Worm (Caenorhabditis elegans) whole organism, early embryonic: ENCODE measurements around the gene T13F2.6.

Source experiments
- B0310.2 ChIP-seq: sonication (generic microtip); optimal IDR thresholded peaks from 2 replicates; lab custom pipeline; 2016; ENCODE audit warnings: mild to moderate bottlenecking, missing genetic modification characterization, missing compliant biosample characterization
- F13C5.2 ChIP-seq: sonication (generic microtip); optimal IDR thresholded peaks from 2 replicates; lab custom pipeline; 2017; ENCODE audit warnings: mild to moderate bottlenecking, missing genetic modification characterization, inconsistent platforms, missing compliant biosample characterization
- aly-1 ChIP-seq: sonication (generic microtip); optimal IDR thresholded peaks from 2 replicates; lab custom pipeline; 2016; ENCODE audit warnings: missing genetic modification characterization, missing compliant biosample characterization
- ama-1 ChIP-seq: fragments of 150-350 bp; optimal IDR thresholded peaks from 2 replicates; lab custom pipeline; 2014
- ceh-13 ChIP-seq: fragments of 200-800 bp; sonication (Bioruptor generic); optimal IDR thresholded peaks from 2 replicates; lab custom pipeline; 2018; ENCODE audit warnings: mild to moderate bottlenecking, missing genetic modification characterization, missing compliant biosample characterization
- ceh-36 ChIP-seq: sonication (generic microtip); optimal IDR thresholded peaks from 2 replicates; lab custom pipeline; 2016; ENCODE audit warnings: missing genetic modification characterization, inconsistent platforms, missing compliant biosample characterization
- ets-7 ChIP-seq: sonication (generic microtip); optimal IDR thresholded peaks from 2 replicates; lab custom pipeline; 2016; ENCODE audit warnings: missing genotype, missing genetic modification characterization, missing compliant biosample characterization
- flt-1 ChIP-seq: fragments of 200-800 bp; sonication (Bioruptor generic); IDR thresholded peaks from 2 replicates; pipeline ENCODE4 v1.3.6; 2022; ENCODE audit warnings: missing genetic modification characterization, missing compliant biosample characterization
- hmbx-1 ChIP-seq: sonication (generic microtip); optimal IDR thresholded peaks from 2 replicates; lab custom pipeline; 2016; ENCODE audit warnings: mild to moderate bottlenecking, missing genetic modification characterization, missing compliant biosample characterization
- hmg-4 ChIP-seq: fragments of 200-800 bp; sonication (Bioruptor generic); optimal IDR thresholded peaks from 2 replicates; lab custom pipeline; 2018; ENCODE audit warnings: mild to moderate bottlenecking, missing genetic modification characterization, missing compliant biosample characterization
- hnd-1 ChIP-seq: sonication (generic microtip); optimal IDR thresholded peaks from 2 replicates; lab custom pipeline; 2016; ENCODE audit warnings: missing genetic modification characterization, missing compliant biosample characterization
- pes-1 ChIP-seq: fragments of 200-800 bp; sonication (Bioruptor generic); IDR thresholded peaks from 2 replicates; pipeline ENCODE4 v1.3.6; 2022; ENCODE audit warnings: missing genetic modification reagents, missing genetic modification characterization, missing compliant biosample characterization
- scrt-1 ChIP-seq: fragments of 200-800 bp; sonication (Bioruptor generic); IDR thresholded peaks from 2 replicates; pipeline ENCODE4 v1.3.6; 2022; ENCODE audit warnings: missing genetic modification characterization, missing compliant biosample characterization
- sea-1 ChIP-seq: fragments of 200-800 bp; sonication (Bioruptor generic); conservative IDR thresholded peaks from 2 replicates; pipeline ENCODE4 v1.3.6; 2022; ENCODE audit warnings: missing genetic modification characterization, missing compliant biosample characterization
- tbx-11 ChIP-seq: fragments of 200-800 bp; sonication (Bioruptor generic); IDR thresholded peaks from 2 replicates; pipeline ENCODE4 v1.3.6; 2022; ENCODE audit warnings: missing genetic modification characterization, missing compliant biosample characterization
- tbx-37 ChIP-seq: fragments of 200-800 bp; sonication (Bioruptor generic); conservative IDR thresholded peaks from 2 replicates; pipeline ENCODE4 v1.3.6; 2022; ENCODE audit warnings: missing genetic modification reagents, missing genetic modification characterization, missing compliant biosample characterization
- tra-4 ChIP-seq: sonication (generic microtip); optimal IDR thresholded peaks from 2 replicates; lab custom pipeline; 2017; ENCODE audit warnings: missing genetic modification characterization, missing compliant biosample characterization

T13F2.6 gene

DNA sequence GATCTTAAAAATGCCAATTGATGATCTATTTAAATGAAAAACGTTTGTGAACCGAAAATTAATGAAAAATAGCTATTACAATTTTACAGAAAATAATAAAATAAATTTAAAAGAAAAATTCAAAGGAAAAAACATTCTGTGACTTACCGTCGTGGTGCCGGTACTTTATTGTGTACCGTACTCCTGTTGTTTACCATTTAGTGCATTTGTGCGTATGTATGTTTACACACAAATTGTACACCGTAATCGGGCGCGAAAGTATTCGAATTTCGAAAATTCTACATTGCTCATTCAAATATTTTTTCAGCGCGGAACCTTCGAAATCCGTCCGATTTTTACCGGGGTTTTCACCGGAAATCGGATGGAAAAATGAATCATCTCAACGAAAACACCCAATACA, at the start of gene T13F2.6:
Gene T13F2.6, plus strand, starts transcription at position 306 of the 400 bp plus-strand sequence.
- TF ChIP-seq hmg-4 (GFP tag; lab: Kevin White, UChicago), result no peak
- TF ChIP-seq aly-1 (tag; lab: Kevin White, UChicago), result no peak
- TF ChIP-seq ceh-13 (GFP tag; lab: Kevin White, UChicago), result no peak
- no peak for TF ChIP-seq ceh-36 (tag; lab: Kevin White, UChicago)
- TF ChIP-seq tbx-11 (GFP tag; lab: Robert Waterston, UW), result no peak
- no peak for TF ChIP-seq ama-1 (lab: Kevin White, UChicago)
- TF ChIP-seq scrt-1 (GFP tag; lab: Robert Waterston, UW), result no peak
- no peak for TF ChIP-seq ets-7 (tag; lab: Kevin White, UChicago)
- TF ChIP-seq hmbx-1, result no peak
- no peak for TF ChIP-seq hnd-1 (tag; lab: Kevin White, UChicago)
- no peak for TF ChIP-seq F13C5.2 (tag; lab: Kevin White, UChicago)
- TF ChIP-seq tra-4 (tag; lab: Kevin White, UChicago), result no peak
- no peak for TF ChIP-seq pes-1 (GFP tag; lab: Robert Waterston, UW)
- no peak for TF ChIP-seq flt-1 (GFP tag; lab: Robert Waterston, UW)
- no peak for TF ChIP-seq tbx-37 (GFP tag; lab: Robert Waterston, UW)

ce11 chrIV:9728376-9728775, 49.7 kb upstream of the T13F2.6 start, which contains the start of gene nhr-100:
nhr-100 (plus strand) TSS chrIV:9728676.
- no peak for TF ChIP-seq ama-1 (lab: Kevin White, UChicago)
- TF ChIP-seq hmbx-1, result no peak
- TF ChIP-seq pes-1 (GFP tag; lab: Robert Waterston, UW), result no peak
- no peak for TF ChIP-seq B0310.2 (tag; lab: Kevin White, UChicago)
- no peak for TF ChIP-seq ets-7 (tag; lab: Kevin White, UChicago)
- no peak for TF ChIP-seq tbx-11 (GFP tag; lab: Robert Waterston, UW)
- no peak for TF ChIP-seq scrt-1 (GFP tag; lab: Robert Waterston, UW)
- no peak for TF ChIP-seq aly-1 (tag; lab: Kevin White, UChicago)
- TF ChIP-seq ceh-13 (GFP tag; lab: Kevin White, UChicago), result no peak
- TF ChIP-seq sea-1 (GFP tag; lab: Robert Waterston, UW), result no peak
- TF ChIP-seq hnd-1 (tag; lab: Kevin White, UChicago), result no peak
- TF ChIP-seq tra-4 (tag; lab: Kevin White, UChicago), result no peak
- TF ChIP-seq flt-1 (GFP tag; lab: Robert Waterston, UW), result no peak
- no peak for TF ChIP-seq hmg-4 (GFP tag; lab: Kevin White, UChicago)
- no peak for TF ChIP-seq tbx-37 (GFP tag; lab: Robert Waterston, UW)
- no peak for TF ChIP-seq ceh-36 (tag; lab: Kevin White, UChicago)
- TF ChIP-seq F13C5.2 (tag; lab: Kevin White, UChicago), result no peak

DNA sequence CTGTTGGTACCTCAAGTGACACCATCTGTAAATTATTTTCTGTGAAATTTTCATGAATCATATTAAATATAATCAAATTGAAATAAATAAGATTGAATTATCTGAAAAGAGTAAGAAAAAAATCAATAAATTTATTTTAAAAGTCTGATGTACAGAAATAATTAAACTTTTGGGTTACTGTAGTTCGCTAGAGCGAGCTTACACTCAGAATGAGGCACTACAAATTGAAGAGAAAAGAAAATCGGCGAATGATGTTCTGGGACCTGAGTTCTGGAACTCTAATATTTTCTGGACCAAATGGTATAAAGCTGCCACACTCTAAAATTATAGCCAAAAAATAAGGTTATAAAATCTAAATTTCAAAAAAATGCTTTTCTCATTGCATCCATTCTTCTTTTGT, 44.2 kb upstream of the T13F2.6 start:
- no peak for TF ChIP-seq F13C5.2 (tag; lab: Kevin White, UChicago)
- TF ChIP-seq ama-1 (lab: Kevin White, UChicago), result no peak
- no peak for TF ChIP-seq hmg-4 (GFP tag; lab: Kevin White, UChicago)
- no peak for TF ChIP-seq B0310.2 (tag; lab: Kevin White, UChicago)

DNA sequence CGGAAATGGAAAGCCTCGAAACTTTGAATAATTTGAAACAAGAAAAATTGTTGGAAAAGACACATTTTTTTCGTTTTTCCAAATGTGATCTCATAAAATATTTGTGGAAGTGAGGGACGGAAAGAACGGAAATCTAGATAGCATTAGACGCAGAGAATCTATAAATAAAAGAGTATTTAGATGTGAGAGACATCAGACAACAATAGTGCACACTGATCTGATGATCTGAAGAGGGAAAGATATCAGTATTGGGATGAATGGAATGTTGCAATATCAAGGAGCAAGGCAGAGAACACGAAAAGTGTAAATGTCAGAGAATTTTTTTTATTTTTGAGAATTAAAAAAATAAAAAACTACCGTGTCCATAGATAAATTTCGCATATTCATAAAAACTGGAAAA, 43.3 kb upstream of the T13F2.6 start:
- TF ChIP-seq hnd-1 (tag; lab: Kevin White, UChicago) (no peak), ceh-36 (tag; lab: Kevin White, UChicago) (no peak), tbx-11 (GFP tag; lab: Robert Waterston, UW) (no peak), flt-1 (GFP tag; lab: Robert Waterston, UW) (no peak), ceh-13 (GFP tag; lab: Kevin White, UChicago) (no peak), F13C5.2 (tag; lab: Kevin White, UChicago) (no peak)

ce11 chrIV:9735750-9736149, 42.4 kb upstream of the T13F2.6 start:
- TF ChIP-seq ama-1 (lab: Kevin White, UChicago) (no peak), scrt-1 (GFP tag; lab: Robert Waterston, UW) (no peak), hmg-4 (GFP tag; lab: Kevin White, UChicago) (no peak), ceh-13 (GFP tag; lab: Kevin White, UChicago) (no peak), B0310.2 (tag; lab: Kevin White, UChicago) (no peak), aly-1 (tag; lab: Kevin White, UChicago) (no peak), tbx-37 (GFP tag; lab: Robert Waterston, UW) (no peak), hmbx-1 (no peak), F13C5.2 (tag; lab: Kevin White, UChicago) (no peak), sea-1 (GFP tag; lab: Robert Waterston, UW) (no peak), tbx-11 (GFP tag; lab: Robert Waterston, UW) (no peak)

DNA sequence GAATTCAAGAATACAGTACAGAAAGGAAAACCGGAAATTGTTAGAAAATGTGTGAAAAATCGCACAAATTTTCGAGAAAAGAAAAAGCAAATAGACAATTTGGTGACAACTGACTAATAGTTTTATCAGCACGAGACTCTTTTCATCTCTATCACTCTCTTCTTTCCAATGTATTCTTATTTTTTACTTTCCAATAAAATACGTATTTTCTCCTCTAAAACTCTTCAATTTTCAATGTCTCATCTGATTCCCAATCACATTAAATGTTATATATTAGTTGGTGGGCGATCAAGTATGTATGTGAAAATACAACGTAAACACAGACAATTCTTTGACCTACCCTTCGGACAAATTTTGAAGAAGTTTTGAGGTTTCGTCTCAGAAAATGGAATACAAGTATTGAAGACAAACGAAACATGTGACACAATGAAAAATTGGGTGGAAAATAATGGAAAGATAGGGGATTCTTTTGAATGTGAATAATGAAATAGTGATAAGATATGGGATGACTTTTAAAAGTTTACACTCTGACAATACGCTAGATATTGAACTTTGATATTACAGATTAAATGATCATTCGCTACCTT, 40.8 kb upstream of the T13F2.6 start, which contains the start of gene cka-1:
Gene cka-1, minus strand, starts transcription at position 418 of the 587 bp plus-strand sequence.
- TF ChIP-seq sea-1 (GFP tag; lab: Robert Waterston, UW), result no peak
- TF ChIP-seq F13C5.2 (tag; lab: Kevin White, UChicago), result no peak
- no peak for TF ChIP-seq hmbx-1
- TF ChIP-seq flt-1 (GFP tag; lab: Robert Waterston, UW), result no peak
- TF ChIP-seq B0310.2 (tag; lab: Kevin White, UChicago), result no peak
- TF ChIP-seq ets-7 (tag; lab: Kevin White, UChicago), result no peak
- no peak for TF ChIP-seq ama-1 (lab: Kevin White, UChicago)
- TF ChIP-seq hnd-1 (tag; lab: Kevin White, UChicago), result no peak
- no peak for TF ChIP-seq hmg-4 (GFP tag; lab: Kevin White, UChicago)
- no peak for TF ChIP-seq pes-1 (GFP tag; lab: Robert Waterston, UW)
- no peak for TF ChIP-seq tra-4 (tag; lab: Kevin White, UChicago)
- TF ChIP-seq scrt-1 (GFP tag; lab: Robert Waterston, UW), result no peak
- no peak for TF ChIP-seq aly-1 (tag; lab: Kevin White, UChicago)
- TF ChIP-seq tbx-37 (GFP tag; lab: Robert Waterston, UW), result no peak
- no peak for TF ChIP-seq ceh-36 (tag; lab: Kevin White, UChicago)
- no peak for TF ChIP-seq ceh-13 (GFP tag; lab: Kevin White, UChicago)
- TF ChIP-seq tbx-11 (GFP tag; lab: Robert Waterston, UW), result no peak
